Fruit fly (Drosophila melanogaster): ENCODE results near the gene CG45154.

Gene CG45154

DNA sequence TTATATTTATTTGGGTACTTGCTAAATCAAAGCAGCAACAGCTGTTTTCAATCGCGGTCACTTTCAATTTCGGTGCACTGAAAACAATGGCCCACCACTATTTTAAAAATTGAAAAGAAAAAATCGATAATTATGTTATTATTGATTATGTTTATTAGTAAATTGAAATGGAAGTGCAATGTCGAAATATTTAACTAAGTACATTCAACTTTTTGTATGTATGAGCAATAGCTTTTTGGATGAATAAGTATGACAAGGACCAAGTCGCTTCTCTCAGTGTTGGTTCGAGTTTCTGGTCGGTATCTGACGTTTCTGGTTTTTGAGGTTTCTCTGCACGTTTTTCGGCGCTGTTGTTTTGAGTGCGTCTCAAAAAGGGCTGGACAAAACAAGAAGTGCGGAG is 22.7 kb downstream of the CG45154 start (continued):
- TF ChIP-seq lola (GFP tag; optimal IDR thresholded peaks at IDR 0.05): peak in 1 of 3 experiments; percentile 66
- no peak for TF ChIP-seq en (GFP tag; optimal IDR thresholded peaks at IDR 0.05)
- TF ChIP-seq Ptx1 (GFP tag; IDR thresholded peaks at IDR 0.05): peak; percentile 73
- TF ChIP-seq CG2116 (GFP tag; optimal IDR thresholded peaks at IDR 0.05): peak; percentile 30
- no peak for TF ChIP-seq Doc3 (GFP tag; IDR thresholded peaks at IDR 0.05; ENCODE audit: partially characterized antibody)
- peak; percentile 56 for TF ChIP-seq CG18619 (GFP tag; optimal IDR thresholded peaks at IDR 0.05)
- TF ChIP-seq stwl (tag; optimal IDR thresholded peaks at IDR 0.05): no peak
- TF ChIP-seq CG30431 (GFP tag; optimal IDR thresholded peaks at IDR 0.05): peak; percentile 30
- TF ChIP-seq Rfx (GFP tag; IDR thresholded peaks at IDR 0.05): peak; percentile 80
- no peak for TF ChIP-seq pita (GFP tag; optimal IDR thresholded peaks at IDR 0.05)
- TF ChIP-seq CG17385 (GFP tag; optimal IDR thresholded peaks at IDR 0.05): peak; percentile 65
- TF ChIP-seq wor (GFP tag; IDR thresholded peaks at IDR 0.05): peak; percentile 65
- TF ChIP-seq dpn (GFP tag; optimal IDR thresholded peaks at IDR 0.05): peak; percentile 38 to 76
- peak; percentile 30 for TF ChIP-seq CG12071 (GFP tag; optimal IDR thresholded peaks at IDR 0.05)
- TF ChIP-seq CG18011 (GFP tag; optimal IDR thresholded peaks at IDR 0.05): peak; percentile 49
- no peak for TF ChIP-seq pb (GFP tag; optimal IDR thresholded peaks at IDR 0.05)
- no peak for TF ChIP-seq Optix (GFP tag; IDR thresholded peaks at IDR 0.05)
- peak; percentile 39 for TF ChIP-seq CG1529 (GFP tag; optimal IDR thresholded peaks at IDR 0.05)
- peak; percentile 39 for TF ChIP-seq CG6813 (GFP tag; optimal IDR thresholded peaks at IDR 0.05)
- TF ChIP-seq Dref (GFP tag; IDR thresholded peaks at IDR 0.05): no peak
- TF ChIP-seq CG4360 (GFP tag; IDR thresholded peaks at IDR 0.05): 0 out of 2 replicates have a peak, but pooled peaks have one; percentile 27
- TF ChIP-seq CG12744 (GFP tag; optimal IDR thresholded peaks at IDR 0.05): no peak
- peak; percentile 56 for TF ChIP-seq CG1602 (GFP tag; optimal IDR thresholded peaks at IDR 0.05)
- no peak for TF ChIP-seq CG7745 (tag; optimal IDR thresholded peaks at IDR 0.05)
- no peak for TF ChIP-seq grn (GFP tag; optimal IDR thresholded peaks at IDR 0.05)
- peak; percentile 42 for TF ChIP-seq ewg (GFP tag; optimal IDR thresholded peaks at IDR 0.05)
- TF ChIP-seq phol (tag; optimal IDR thresholded peaks at IDR 0.05): peak; percentile 78
- peak; percentile 45 for TF ChIP-seq D19B (GFP tag; optimal IDR thresholded peaks at IDR 0.05)
- TF ChIP-seq unpg (GFP tag; optimal IDR thresholded peaks at IDR 0.05): peak; percentile 87
- peak; percentile 83 for TF ChIP-seq CG12391 (tag; optimal IDR thresholded peaks at IDR 0.05)
- peak; percentile 19 for TF ChIP-seq Deaf1 (tag; optimal IDR thresholded peaks at IDR 0.05)
- no peak for TF ChIP-seq Doc2 (GFP tag; IDR thresholded peaks at IDR 0.05)
- 0 out of 2 replicates have a peak, but pooled peaks have one; percentile 34 for TF ChIP-seq onecut (GFP tag; IDR thresholded peaks at IDR 0.05)
- peak; percentile 54; the same call in 1 of the 2 replicates for TF ChIP-seq sisA (GFP tag; IDR thresholded peaks at IDR 0.05)
- TF ChIP-seq Trl (optimal IDR thresholded peaks at IDR 0.05): no peak
- peak; percentile 37 for TF ChIP-seq Trl (GFP tag; optimal IDR thresholded peaks at IDR 0.05)
- no peak for TF ChIP-seq CG14965 (GFP tag; optimal IDR thresholded peaks at IDR 0.05; ENCODE audit: borderline replicate concordance)
- no peak for TF ChIP-seq fd102C (GFP tag; optimal IDR thresholded peaks at IDR 0.05)
- peak; percentile 32 for TF ChIP-seq CG8359 (GFP tag; optimal IDR thresholded peaks at IDR 0.05; ENCODE audit: borderline replicate concordance)
- no peak for TF ChIP-seq nerfin-2 (GFP tag; IDR thresholded peaks at IDR 0.05; ENCODE audit: partially characterized antibody)
- TF ChIP-seq BtbVII (GFP tag; optimal IDR thresholded peaks at IDR 0.05): peak; percentile 27
- TF ChIP-seq sens-2 (GFP tag; IDR thresholded peaks at IDR 0.05): 0 out of 2 replicates have a peak, but pooled peaks have one; percentile 23
- TF ChIP-seq CG17802 (tag; optimal IDR thresholded peaks at IDR 0.05): no peak
- TF ChIP-seq ATbp (GFP tag; optimal IDR thresholded peaks at IDR 0.05): peak; percentile 59
- TF ChIP-seq CG12659 (GFP tag; optimal IDR thresholded peaks at IDR 0.05): peak; percentile 53
- TF ChIP-seq h (optimal IDR thresholded peaks at IDR 0.05): no peak
- TF ChIP-seq CG15514 (GFP tag; optimal IDR thresholded peaks at IDR 0.05): peak; percentile 35
- TF ChIP-seq so (GFP tag; IDR thresholded peaks at IDR 0.05): 0 out of 3 replicates have a peak, but pooled peaks have one; percentile 63
- peak; percentile 7 for TF ChIP-seq Fer2 (tag; optimal IDR thresholded peaks at IDR 0.05)
- no peak for TF ChIP-seq mld (GFP tag; IDR thresholded peaks at IDR 0.05; ENCODE audit: partially characterized antibody)

Data from whole organism, embryonic.